Worm (Caenorhabditis elegans) whole organism, late embryonic: ENCODE measurements around the gene gfl-1.

ENCODE experiments used
- F13H6.1 ChIP-seq: sonication (generic microtip); optimal IDR thresholded peaks from 2 replicates; lab custom pipeline; 2016; ENCODE audit warnings: missing genetic modification characterization, missing compliant biosample characterization
- K09A11.1 ChIP-seq: sonication (generic microtip); optimal IDR thresholded peaks from 2 replicates; lab custom pipeline; 2017; ENCODE audit warnings: antibody characterized with exemption, mild to moderate bottlenecking, missing genetic modification characterization, missing compliant biosample characterization; ENCODE audit not compliant: insufficient read depth
- ceh-14 ChIP-seq: sonication (generic microtip); optimal IDR thresholded peaks from 2 replicates; lab custom pipeline; 2016; ENCODE audit warnings: missing genotype, missing genetic modification characterization, missing compliant biosample characterization
- elt-2 ChIP-seq: sonication (generic microtip); optimal IDR thresholded peaks from 2 replicates; lab custom pipeline; 2016; ENCODE audit warnings: missing genetic modification reagents, missing genetic modification characterization, missing compliant biosample characterization
- ets-4 ChIP-seq: sonication (generic microtip); optimal IDR thresholded peaks from 2 replicates; lab custom pipeline; 2016; ENCODE audit warnings: missing genetic modification characterization, missing compliant biosample characterization
- fkh-10 ChIP-seq: fragments of 150-350 bp; optimal IDR thresholded peaks from 2 replicates; lab custom pipeline; 2014; ENCODE audit warnings: missing biosample characterization, missing genetic modification reagents, missing genetic modification characterization
- fkh-6 ChIP-seq: sonication (generic microtip); optimal IDR thresholded peaks from 2 replicates; lab custom pipeline; 2016; ENCODE audit warnings: missing genetic modification characterization, missing compliant biosample characterization
- hlh-30 ChIP-seq: sonication (generic microtip); optimal IDR thresholded peaks from 2 replicates; lab custom pipeline; 2017; ENCODE audit warnings: antibody characterized with exemption, missing genetic modification characterization, missing compliant biosample characterization; ENCODE audit not compliant: insufficient read depth
- nfya-1 ChIP-seq: sonication (generic microtip); optimal IDR thresholded peaks from 2 replicates; lab custom pipeline; 2017; ENCODE audit warnings: missing genetic modification characterization, mild to moderate bottlenecking, missing compliant biosample characterization, antibody characterized with exemption, moderate library complexity
- nhr-11 ChIP-seq: fragments of 150-350 bp; optimal IDR thresholded peaks from 2 replicates; lab custom pipeline; 2014; ENCODE audit warnings: missing biosample characterization, missing genetic modification characterization
- npax-4 ChIP-seq: sonication (generic microtip); optimal IDR thresholded peaks from 2 replicates; lab custom pipeline; 2016; ENCODE audit warnings: missing genetic modification characterization, missing compliant biosample characterization
- odd-2 ChIP-seq: sonication (generic microtip); optimal IDR thresholded peaks from 2 replicates; lab custom pipeline; 2017; ENCODE audit warnings: antibody characterized with exemption, mild to moderate bottlenecking, missing genetic modification characterization, missing compliant biosample characterization
- unc-42 ChIP-seq: sonication (generic microtip); optimal IDR thresholded peaks from 2 replicates; lab custom pipeline; 2016; ENCODE audit warnings: missing genotype, missing genetic modification characterization, missing compliant biosample characterization

DNA sequence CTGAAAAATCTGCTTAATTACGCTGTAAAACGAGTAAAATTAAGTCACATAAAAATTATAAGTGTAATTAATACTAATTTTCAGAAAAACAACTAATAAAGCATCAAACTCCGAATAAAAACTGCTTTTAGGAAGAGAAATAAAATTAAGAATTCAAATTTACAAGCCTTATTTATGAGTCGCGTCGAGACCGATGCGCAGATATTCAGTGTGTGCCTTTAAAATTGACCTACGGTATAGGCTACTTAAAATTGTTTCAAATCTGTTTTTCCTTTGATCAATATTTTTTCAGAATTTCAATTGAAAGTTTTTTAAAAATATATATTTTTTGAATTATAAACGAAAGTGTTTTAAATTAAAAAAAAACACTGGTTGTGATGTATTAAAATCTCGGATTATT is 22.9 kb upstream of the gfl-1 start, which contains the start of gene sms-1:
- TF ChIP-seq elt-2 = no peak
- TF ChIP-seq F13H6.1 = no peak
- TF ChIP-seq nfya-1 (tag; lab: Kevin White, UChicago) = no peak
- TF ChIP-seq nhr-11 = no peak
- TF ChIP-seq odd-2 (tag; lab: Kevin White, UChicago) = no peak
- no peak for TF ChIP-seq ets-4
- no peak for TF ChIP-seq fkh-10 (GFP tag; lab: Kevin White, UChicago)
- no peak for TF ChIP-seq fkh-6 (tag; lab: Kevin White, UChicago)
- TF ChIP-seq unc-42 (tag; lab: Kevin White, UChicago) = no peak
- no peak for TF ChIP-seq ceh-14
- no peak for TF ChIP-seq npax-4 (tag; lab: Kevin White, UChicago)
- no peak for TF ChIP-seq hlh-30 (tag; lab: Kevin White, UChicago)
- no peak for TF ChIP-seq K09A11.1 (tag; lab: Kevin White, UChicago)
